Worm (Caenorhabditis elegans) whole organism, young adult: ENCODE data around the gene Y116A8A.6.

Experiments used
- B0336.3 ChIP-seq: fragments of 200-800 bp; sonication (Bioruptor generic); IDR thresholded peaks from 2 replicates; pipeline ENCODE4 v1.3.6; 2022; ENCODE audit warnings: missing genetic modification characterization, missing compliant biosample characterization
- C06A6.2 ChIP-seq: fragments of 200-800 bp; sonication (Bioruptor generic); conservative IDR thresholded peaks from 2 replicates; pipeline ENCODE4 v1.3.6; 2022; ENCODE audit warnings: missing genetic modification characterization, missing compliant biosample characterization
- F39B2.1 ChIP-seq: fragments of 200-800 bp; sonication (Bioruptor generic); IDR thresholded peaks from 2 replicates; pipeline ENCODE4 v1.3.6; 2022; ENCODE audit warnings: missing genetic modification reagents, missing genetic modification characterization, missing compliant biosample characterization
- F52B5.7 ChIP-seq: sonication (generic microtip); optimal IDR thresholded peaks from 2 replicates; lab custom pipeline; 2016; ENCODE audit warnings: mild to moderate bottlenecking, missing genetic modification characterization, missing compliant biosample characterization
- F55B11.4 ChIP-seq: sonication (generic microtip); optimal IDR thresholded peaks from 2 replicates; lab custom pipeline; 2016; ENCODE audit warnings: missing compliant biosample characterization, missing genetic modification characterization, borderline replicate concordance; ENCODE audit not compliant: insufficient read depth
- K11D2.4 ChIP-seq: fragments of 200-800 bp; sonication (Bioruptor generic); IDR thresholded peaks from 2 replicates; pipeline ENCODE4 v1.3.6; 2022; ENCODE audit warnings: missing genetic modification reagents, missing genetic modification characterization, missing compliant biosample characterization
- K12H6.12 ChIP-seq: fragments of 200-800 bp; sonication (Bioruptor generic); optimal IDR thresholded peaks from 2 replicates; lab custom pipeline; 2018; ENCODE audit warnings: mild to moderate bottlenecking, missing genetic modification characterization, missing compliant biosample characterization
- T07F8.4 ChIP-seq: sonication (generic microtip); optimal IDR thresholded peaks from 2 replicates; lab custom pipeline; 2016; ENCODE audit warnings: mild to moderate bottlenecking, missing genetic modification characterization, moderate library complexity, missing compliant biosample characterization
- T26A5.8 ChIP-seq: sonication (generic microtip); optimal IDR thresholded peaks from 2 replicates; lab custom pipeline; 2016; ENCODE audit warnings: missing genetic modification characterization, missing compliant biosample characterization
- Y53F4B.3 ChIP-seq: fragments of 200-800 bp; sonication (Bioruptor generic); IDR thresholded peaks from 2 replicates; pipeline ENCODE4 v1.3.6; 2022; ENCODE audit warnings: missing genetic modification reagents, missing genetic modification characterization, missing compliant biosample characterization
- Y56A3A.18 ChIP-seq: fragments of 200-800 bp; sonication (Bioruptor generic); IDR thresholded peaks from 2 replicates; pipeline ENCODE4 v1.3.6; 2022; ENCODE audit warnings: missing genetic modification reagents, missing genetic modification characterization, missing compliant biosample characterization
- Y67H2A.10 ChIP-seq: fragments of 200-800 bp; sonication (Bioruptor generic); conservative IDR thresholded peaks from 2 replicates; pipeline ENCODE4 v1.3.6; 2022; ENCODE audit warnings: missing genetic modification reagents, missing genetic modification characterization, missing compliant biosample characterization
- Y79H2A.3 ChIP-seq: fragments of 200-800 bp; sonication (Bioruptor generic); conservative IDR thresholded peaks from 2 replicates; pipeline ENCODE4 v1.3.6; 2022; ENCODE audit warnings: missing genetic modification reagents, missing genetic modification characterization, missing compliant biosample characterization
- Y95B8A.8 ChIP-seq: fragments of 200-800 bp; sonication (Bioruptor generic); IDR thresholded peaks from 2 replicates; pipeline ENCODE4 v1.3.6; 2022; ENCODE audit warnings: missing genetic modification reagents, missing genetic modification characterization, missing compliant biosample characterization
- ZK185.1 ChIP-seq: sonication (generic microtip); optimal IDR thresholded peaks from 2 replicates; lab custom pipeline; 2016; ENCODE audit warnings: mild to moderate bottlenecking, missing genetic modification characterization, missing compliant biosample characterization; ENCODE audit not compliant: poor library complexity, severe bottlenecking
- ama-1 ChIP-seq, 3 experiments: fragments of 150-350 bp in 1 of 3; sonication (generic microtip) in 2 of 3; optimal IDR thresholded peaks; 2 replicates each; lab custom pipeline; 2014 to 2018; ENCODE audit warnings: missing biosample characterization in 2 of 3, missing genetic modification characterization in 2 of 3, missing genetic modification reagents in 2 of 3
- aptf-3 ChIP-seq: fragments of 200-800 bp; sonication (Bioruptor generic); IDR thresholded peaks from 2 replicates; pipeline ENCODE4 v1.3.6; 2022; ENCODE audit warnings: missing genetic modification characterization, missing compliant biosample characterization
- bed-1 ChIP-seq: fragments of 200-800 bp; sonication (Bioruptor generic); IDR thresholded peaks from 2 replicates; pipeline ENCODE4 v1.3.6; 2022; ENCODE audit warnings: missing genetic modification reagents, missing genetic modification characterization, missing compliant biosample characterization
- ccch-3 ChIP-seq: fragments of 200-800 bp; sonication (Bioruptor generic); optimal IDR thresholded peaks from 2 replicates; lab custom pipeline; 2018; ENCODE audit warnings: mild to moderate bottlenecking, missing genetic modification characterization, missing compliant biosample characterization
- cebp-1 ChIP-seq, 2 experiments: fragments of 200-800 bp in 1 of 2; sonication (Bioruptor generic) in 1 of 2; sonication (generic microtip) in 1 of 2; IDR thresholded peaks in 1 of 2; optimal IDR thresholded peaks in 1 of 2; 2 replicates each; pipeline versions ENCODE4 v1.3.6 to Lab custom; 2017 to 2022; ENCODE audit warnings: missing compliant biosample characterization in 2 of 2, missing genetic modification characterization in 2 of 2, mild to moderate bottlenecking in 1 of 2, missing genetic modification reagents in 1 of 2, moderate library complexity in 1 of 2
- cebp-2 ChIP-seq: fragments of 200-800 bp; sonication (Bioruptor generic); IDR thresholded peaks from 2 replicates; pipeline ENCODE4 v1.3.6; 2022; ENCODE audit warnings: missing genetic modification characterization, missing compliant biosample characterization
- ceh-79 ChIP-seq: sonication (generic microtip); optimal IDR thresholded peaks from 2 replicates; lab custom pipeline; 2017; ENCODE audit warnings: mild to moderate bottlenecking, missing genetic modification characterization, missing compliant biosample characterization
- egl-18 ChIP-seq: fragments of 200-800 bp; sonication (Bioruptor generic); IDR thresholded peaks from 2 replicates; pipeline ENCODE4 v1.3.6; 2022; ENCODE audit warnings: missing genetic modification reagents, missing genetic modification characterization, missing compliant biosample characterization
- egrh-3 ChIP-seq: fragments of 200-800 bp; sonication (Bioruptor generic); IDR thresholded peaks from 2 replicates; pipeline ENCODE4 v1.3.6; 2022; ENCODE audit warnings: missing genetic modification reagents, missing genetic modification characterization, missing compliant biosample characterization
- ekl-4 ChIP-seq: fragments of 200-800 bp; sonication (Bioruptor generic); IDR thresholded peaks from 2 replicates; pipeline ENCODE4 v1.3.6; 2022; ENCODE audit warnings: missing genetic modification reagents, missing genetic modification characterization, missing compliant biosample characterization
- him-1 ChIP-seq: sonication (generic microtip); optimal IDR thresholded peaks from 2 replicates; lab custom pipeline; 2016; ENCODE audit warnings: missing genotype, missing genetic modification reagents, missing genetic modification characterization, missing compliant biosample characterization
- hrde-1 ChIP-seq: sonication (generic microtip); optimal IDR thresholded peaks from 2 replicates; lab custom pipeline; 2016; ENCODE audit warnings: missing genetic modification characterization, mild to moderate bottlenecking, missing compliant biosample characterization, moderate library complexity, missing genotype, missing genetic modification reagents, borderline replicate concordance
- hsf-1 ChIP-seq: fragments of 200-800 bp; sonication (Bioruptor generic); IDR thresholded peaks from 2 replicates; pipeline ENCODE4 v1.3.6; 2022; ENCODE audit warnings: missing genetic modification reagents, missing genetic modification characterization, missing compliant biosample characterization
- lag-1 ChIP-seq: fragments of 200-800 bp; sonication (Bioruptor generic); IDR thresholded peaks from 2 replicates; pipeline ENCODE4 v1.3.6; 2022; ENCODE audit warnings: missing genetic modification reagents, missing genetic modification characterization, missing compliant biosample characterization
- lin-35 ChIP-seq, 3 experiments: fragments of 150-350 bp in 2 of 3; sonication (generic microtip) in 1 of 3; optimal IDR thresholded peaks; 2 replicates each; lab custom pipeline; 2014 to 2018; ENCODE audit warnings: missing biosample characterization in 3 of 3, missing genetic modification characterization in 3 of 3, missing genetic modification reagents in 3 of 3
- lin-54 ChIP-seq: fragments of 200-800 bp; sonication (Bioruptor generic); optimal IDR thresholded peaks from 2 replicates; lab custom pipeline; 2018; ENCODE audit warnings: mild to moderate bottlenecking, missing genetic modification characterization, missing compliant biosample characterization
- lsy-27 ChIP-seq: sonication (generic microtip); optimal IDR thresholded peaks from 2 replicates; lab custom pipeline; 2017; ENCODE audit warnings: missing genetic modification characterization, mild to moderate bottlenecking, missing compliant biosample characterization, antibody characterized with exemption, missing genotype, borderline replicate concordance; ENCODE audit not compliant: insufficient read depth
- madf-3 ChIP-seq: fragments of 200-800 bp; sonication (Bioruptor generic); IDR thresholded peaks from 2 replicates; pipeline ENCODE4 v1.3.6; 2022; ENCODE audit warnings: missing genetic modification reagents, missing genetic modification characterization, missing compliant biosample characterization
- mxl-1 ChIP-seq: sonication (generic microtip); optimal IDR thresholded peaks from 2 replicates; lab custom pipeline; 2016; ENCODE audit warnings: missing genetic modification characterization, missing compliant biosample characterization
- nfya-2 ChIP-seq: fragments of 200-800 bp; sonication (Bioruptor generic); IDR thresholded peaks from 2 replicates; pipeline ENCODE4 v1.3.6; 2022; ENCODE audit warnings: missing genetic modification reagents, missing genetic modification characterization, missing compliant biosample characterization
- nfyb-1 ChIP-seq: fragments of 200-800 bp; sonication (Bioruptor generic); IDR thresholded peaks from 2 replicates; pipeline ENCODE4 v1.3.6; 2022; ENCODE audit warnings: missing genetic modification reagents, missing genetic modification characterization, missing compliant biosample characterization
- nhr-179 ChIP-seq: sonication (generic microtip); optimal IDR thresholded peaks from 2 replicates; lab custom pipeline; 2016; ENCODE audit warnings: mild to moderate bottlenecking, missing genetic modification characterization, missing compliant biosample characterization
- nhr-27 ChIP-seq: fragments of 200-800 bp; sonication (Bioruptor generic); optimal IDR thresholded peaks from 2 replicates; lab custom pipeline; 2018; ENCODE audit warnings: mild to moderate bottlenecking, missing genetic modification characterization, moderate library complexity, missing compliant biosample characterization
- rcor-1 ChIP-seq: fragments of 200-800 bp; sonication (Bioruptor generic); IDR thresholded peaks from 2 replicates; pipeline ENCODE4 v1.3.6; 2022; ENCODE audit warnings: missing genetic modification reagents, missing genetic modification characterization, missing compliant biosample characterization
- repo-1 ChIP-seq: sonication (generic microtip); optimal IDR thresholded peaks from 2 replicates; lab custom pipeline; 2017; ENCODE audit warnings: mild to moderate bottlenecking, missing genetic modification characterization, missing compliant biosample characterization
- sea-2 ChIP-seq: fragments of 200-800 bp; sonication (Bioruptor generic); IDR thresholded peaks from 2 replicates; pipeline ENCODE4 v1.3.6; 2022; ENCODE audit warnings: missing genetic modification characterization, missing compliant biosample characterization
- snpc-1.1 ChIP-seq: sonication (generic microtip); optimal IDR thresholded peaks from 2 replicates; lab custom pipeline; 2017; ENCODE audit warnings: missing genetic modification characterization, mild to moderate bottlenecking, missing compliant biosample characterization, antibody characterized with exemption, moderate library complexity, missing genotype, missing genetic modification reagents; ENCODE audit not compliant: insufficient read depth
- tbp1 ChIP-seq: fragments of 200-800 bp; sonication (Bioruptor generic); optimal IDR thresholded peaks from 2 replicates; lab custom pipeline; 2018; ENCODE audit warnings: mild to moderate bottlenecking, missing genetic modification characterization, missing compliant biosample characterization
- unc-62 ChIP-seq: fragments of 150-350 bp; optimal IDR thresholded peaks from 2 replicates; lab custom pipeline; 2014; ENCODE audit warnings: missing biosample characterization, missing genetic modification reagents, missing genetic modification characterization
- zfh-2 ChIP-seq: fragments of 200-800 bp; sonication (Bioruptor generic); conservative IDR thresholded peaks from 2 replicates; pipeline ENCODE4 v1.3.6; 2022; ENCODE audit warnings: missing genetic modification reagents, missing genetic modification characterization, missing compliant biosample characterization
- ztf-26 ChIP-seq: sonication (generic microtip); optimal IDR thresholded peaks from 2 replicates; lab custom pipeline; 2017; ENCODE audit warnings: missing genetic modification characterization, missing compliant biosample characterization
- ztf-6 ChIP-seq: fragments of 200-800 bp; sonication (Bioruptor generic); IDR thresholded peaks from 2 replicates; pipeline ENCODE4 v1.3.6; 2022; ENCODE audit warnings: missing genetic modification reagents, missing genetic modification characterization, missing compliant biosample characterization

The Y116A8A.6 gene

DNA sequence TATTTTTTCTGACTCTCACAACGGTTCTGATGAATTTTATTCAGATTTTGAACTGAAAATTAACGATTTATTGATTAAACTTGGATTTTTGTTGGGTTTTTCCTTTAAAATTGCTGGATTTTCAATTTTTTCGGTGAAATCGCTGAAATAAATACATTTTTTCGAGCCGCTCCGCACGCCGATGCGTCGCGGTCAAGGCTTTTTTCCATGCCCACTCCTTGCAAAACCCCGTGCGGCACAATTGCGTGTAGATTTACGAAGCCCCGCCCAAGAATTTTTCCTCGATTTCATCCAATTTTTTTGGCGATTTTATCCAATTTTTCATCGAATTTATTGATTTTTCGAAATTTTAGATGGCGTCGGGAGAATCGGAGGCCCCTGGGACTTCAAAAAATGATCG is 36.9 kb upstream of the Y116A8A.6 start, which contains the start of gene gtsf-1 (continued):
- no peak for TF ChIP-seq egrh-3 (GFP tag; lab: Robert Waterston, UW)
- peak; percentile 98 for TF ChIP-seq madf-3 (GFP tag; lab: Robert Waterston, UW)
- peak in 1 of 3 experiments; percentile 47 for TF ChIP-seq lin-35 (GFP tag; optimal IDR thresholded peaks at IDR 0.05; lab: Kevin White, UChicago)
- TF ChIP-seq ZK185.1 (tag; lab: Kevin White, UChicago) = no peak
- TF ChIP-seq hsf-1 = 0 out of 2 replicates have a peak, but pooled peaks have one; percentile 35
- TF ChIP-seq T26A5.8 (tag; lab: Kevin White, UChicago) = no peak
- no peak for TF ChIP-seq Y56A3A.18 (GFP tag; lab: Robert Waterston, UW)
- no peak for TF ChIP-seq F55B11.4 (tag; lab: Kevin White, UChicago)
- TF ChIP-seq ztf-6 (GFP tag; lab: Robert Waterston, UW) = no peak
- no peak for TF ChIP-seq cebp-1 (GFP tag; IDR thresholded peaks at IDR 0.05; lab: Robert Waterston, UW)
- TF ChIP-seq cebp-1 (tag; optimal IDR thresholded peaks at IDR 0.05; lab: Kevin White, UChicago) = peak; percentile 83
- no peak for TF ChIP-seq Y79H2A.3
- TF ChIP-seq tbp1 (GFP tag; lab: Kevin White, UChicago) = peak; percentile 72
- TF ChIP-seq K12H6.12 = no peak
- TF ChIP-seq unc-62 (GFP tag; lab: Kevin White, UChicago) = no peak
- TF ChIP-seq rcor-1 (GFP tag; lab: Robert Waterston, UW) = peak; percentile 52
- peak; percentile 82 for TF ChIP-seq ekl-4 (GFP tag; lab: Robert Waterston, UW)
- no peak for TF ChIP-seq cebp-2 (GFP tag; lab: Robert Waterston, UW)
- peak; percentile 65; the same call in 1 of the 2 replicates for TF ChIP-seq Y95B8A.8 (GFP tag; lab: Robert Waterston, UW)
- TF ChIP-seq ztf-26 (tag; lab: Kevin White, UChicago) = no peak
- no peak for TF ChIP-seq bed-1 (GFP tag; lab: Robert Waterston, UW)
- peak; percentile 12 for TF ChIP-seq mxl-1 (tag; lab: Kevin White, UChicago)
- no peak for TF ChIP-seq egl-18 (GFP tag; lab: Robert Waterston, UW)
- TF ChIP-seq B0336.3 (GFP tag; lab: Robert Waterston, UW) = peak; percentile 87
- TF ChIP-seq nhr-179 (tag; lab: Kevin White, UChicago) = no peak
- TF ChIP-seq T07F8.4 (tag; lab: Kevin White, UChicago) = no peak
- TF ChIP-seq nfyb-1 (GFP tag; lab: Robert Waterston, UW) = peak; percentile 83
- no peak for TF ChIP-seq nfya-2 (GFP tag; lab: Robert Waterston, UW)
- no peak for TF ChIP-seq lsy-27
- peak; percentile 19 for TF ChIP-seq hrde-1
- TF ChIP-seq ceh-79 = no peak
- TF ChIP-seq repo-1 (tag; lab: Kevin White, UChicago) = peak; percentile 70
- no peak for TF ChIP-seq snpc-1.1 (tag; lab: Kevin White, UChicago)
- TF ChIP-seq sea-2 (GFP tag; lab: Robert Waterston, UW) = no peak
- no peak for TF ChIP-seq ama-1 (optimal IDR thresholded peaks at IDR 0.05; lab: Kevin White, UChicago)
- peak in 1 of 2 experiments; percentile 34 for TF ChIP-seq ama-1 (GFP tag; optimal IDR thresholded peaks at IDR 0.05; lab: Kevin White, UChicago)
- TF ChIP-seq him-1 = peak; percentile 66
- TF ChIP-seq F52B5.7 = no peak
- TF ChIP-seq aptf-3 (GFP tag; lab: Robert Waterston, UW) = no peak
- TF ChIP-seq ccch-3 (GFP tag; lab: Kevin White, UChicago) = no peak
- TF ChIP-seq Y53F4B.3 (GFP tag; lab: Robert Waterston, UW) = no peak
- TF ChIP-seq C06A6.2 = peak; percentile 88
- no peak for TF ChIP-seq nhr-27 (tag; lab: Kevin White, UChicago)
- TF ChIP-seq K11D2.4 (GFP tag; lab: Robert Waterston, UW) = peak; percentile 47; the same call in 1 of the 2 replicates
- TF ChIP-seq zfh-2 (GFP tag; lab: Robert Waterston, UW) = no peak
- 0 out of 2 replicates have a peak, but pooled peaks have one; percentile 13 for TF ChIP-seq Y67H2A.10 (GFP tag; lab: Robert Waterston, UW)
- peak; percentile 65 for TF ChIP-seq lin-54 (GFP tag; lab: Kevin White, UChicago)
- 0 out of 2 replicates have a peak, but pooled peaks have one; percentile 61 for TF ChIP-seq F39B2.1 (GFP tag; lab: Robert Waterston, UW)
- TF ChIP-seq lag-1 (GFP tag; lab: Robert Waterston, UW) = no peak
